Worm (Caenorhabditis elegans): ENCODE measurements around the gene F58A4.1.
A peak's percentile ranks its signal among the peaks of the same experiment; 100 is the strongest.

F58A4.1 gene

DNA sequence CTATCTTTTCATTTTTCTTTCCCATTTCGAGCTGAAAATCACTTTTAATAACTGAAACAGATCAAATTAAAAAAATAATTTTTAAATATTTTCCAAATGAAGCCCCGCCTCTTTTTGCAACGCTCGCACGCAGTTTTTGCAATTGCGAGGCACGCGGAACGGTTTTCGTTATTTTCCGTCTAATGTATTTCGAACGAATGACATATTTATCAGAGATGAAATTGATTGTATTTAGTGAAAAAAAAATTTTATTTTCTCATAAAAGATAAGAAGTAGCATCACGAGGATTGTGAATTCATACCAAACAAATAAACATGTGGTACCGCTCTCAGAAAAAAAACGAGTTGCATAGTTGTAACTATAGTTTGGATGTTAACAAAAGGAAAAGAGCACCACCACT is 31.6 kb downstream of the F58A4.1 start, which contains the start of gene rpac-19 (continued):
- TF ChIP-seq F23B12.7 (tag; optimal IDR thresholded peaks at IDR 0.05; ENCODE audit: insufficient read depth) (peak; percentile 53), egrh-3 (GFP tag; IDR thresholded peaks at IDR 0.05) (no peak), lin-26 (GFP tag; IDR thresholded peaks at IDR 0.05) (0 out of 2 replicates have a peak, but pooled peaks have one; percentile 43), snpc-1.3 (tag; optimal IDR thresholded peaks at IDR 0.05; ENCODE audit: insufficient read depth) (peak; percentile 53), ztf-6 (GFP tag; IDR thresholded peaks at IDR 0.05) (no peak), ceh-91 (GFP tag; IDR thresholded peaks at IDR 0.05) (no peak), F55B11.4 (tag; optimal IDR thresholded peaks at IDR 0.05; ENCODE audit: borderline replicate concordance, insufficient read depth) (no peak), aptf-2 (GFP tag; conservative IDR thresholded peaks at IDR 0.05) (0 out of 2 replicates have a peak, but pooled peaks have one; percentile 31), let-607 (tag; optimal IDR thresholded peaks at IDR 0.05) (peak; percentile 32 to 78), hlh-12 (tag; optimal IDR thresholded peaks at IDR 0.05) (no peak), hrde-1 (tag; optimal IDR thresholded peaks at IDR 0.05; ENCODE audit: borderline replicate concordance) (peak; percentile 79), nfyb-1 (GFP tag; IDR thresholded peaks at IDR 0.05) (peak; percentile 83; the same call in 1 of the 2 replicates), B0019.2 (GFP tag; conservative IDR thresholded peaks at IDR 0.05) (no peak), ZK185.1 (tag; optimal IDR thresholded peaks at IDR 0.05; ENCODE audit: poor library complexity, severe bottlenecking) (peak; percentile 81), snpc-4 (GFP tag; optimal IDR thresholded peaks at IDR 0.05) (no peak), snpc-4 (tag; optimal IDR thresholded peaks at IDR 0.05) (peak in 3 of 4 experiments; percentile 55 to 76 (median 58)), Y53F4B.3 (GFP tag; IDR thresholded peaks at IDR 0.05) (no peak), ets-4 (GFP tag; optimal IDR thresholded peaks at IDR 0.05) (no peak), D2030.7 (GFP tag; IDR thresholded peaks at IDR 0.05) (peak; percentile 32; the same call in 1 of the 2 replicates), ceh-27 (GFP tag; optimal IDR thresholded peaks at IDR 0.05) (no peak), dox-1 (GFP tag; IDR thresholded peaks at IDR 0.05) (no peak), pbrm-1 (GFP tag; IDR thresholded peaks at IDR 0.05) (peak; percentile 85), Y95B8A.8 (GFP tag; IDR thresholded peaks at IDR 0.05) (peak; percentile 90), ccch-3 (GFP tag; optimal IDR thresholded peaks at IDR 0.05) (no peak), Y53G8AR.9 (GFP tag; conservative IDR thresholded peaks at IDR 0.05) (peak; percentile 82; the same call in 1 of the 2 replicates), atf-7 (tag; optimal IDR thresholded peaks at IDR 0.05) (peak; percentile 64), pha-4 (tag; optimal IDR thresholded peaks at IDR 0.05) (peak; percentile 77), unc-130 (GFP tag; optimal IDR thresholded peaks at IDR 0.05) (peak; percentile 78), ceh-100 (GFP tag; IDR thresholded peaks at IDR 0.05) (peak; percentile 51; the same call in 1 of the 2 replicates), akir-1 (GFP tag; optimal IDR thresholded peaks at IDR 0.05) (no peak), lin-35 (GFP tag; optimal IDR thresholded peaks at IDR 0.05) (peak in 2 of 3 experiments; percentile 23 to 79), aptf-3 (GFP tag; IDR thresholded peaks at IDR 0.05) (no peak), nhr-80 (tag; optimal IDR thresholded peaks at IDR 0.05) (peak; percentile 62), egl-18 (GFP tag; IDR thresholded peaks at IDR 0.05) (no peak), rpc-1 (optimal IDR thresholded peaks at IDR 0.05) (peak; percentile 37), rpc-1 (tag; optimal IDR thresholded peaks at IDR 0.05) (no peak), athp-1 (tag; optimal IDR thresholded peaks at IDR 0.05) (peak; percentile 83), cebp-1 (GFP tag; IDR thresholded peaks at IDR 0.05) (0 out of 2 replicates have a peak, but pooled peaks have one; percentile 51), cebp-1 (tag; optimal IDR thresholded peaks at IDR 0.05) (peak; percentile 83), lin-54 (GFP tag; optimal IDR thresholded peaks at IDR 0.05) (peak; percentile 80), hsf-1 (GFP tag; IDR thresholded peaks at IDR 0.05) (peak; percentile 80), ceh-58 (GFP tag; IDR thresholded peaks at IDR 0.05) (no peak), rcor-1 (GFP tag; IDR thresholded peaks at IDR 0.05) (peak; percentile 53; the same call in 1 of the 2 replicates), F57A8.1 (GFP tag; optimal IDR thresholded peaks at IDR 0.05) (no peak), nfya-2 (GFP tag; IDR thresholded peaks at IDR 0.05) (no peak), madf-3 (GFP tag; IDR thresholded peaks at IDR 0.05) (peak; percentile 73; the same call in 1 of the 2 replicates), sdz-38 (tag; optimal IDR thresholded peaks at IDR 0.05) (no peak), ztf-25 (GFP tag; IDR thresholded peaks at IDR 0.05) (0 out of 2 replicates have a peak, but pooled peaks have one; percentile 56)

Data from whole organism, young adult.